Worm (Caenorhabditis elegans) whole organism, late embryonic: ENCODE data around the gene lgc-17.

Experiments
- ceh-6 ChIP-seq: fragments of 200-800 bp; sonication (Bioruptor generic); optimal IDR thresholded peaks from 2 replicates; lab custom pipeline; 2018; ENCODE audit warnings: mild to moderate bottlenecking, missing genetic modification characterization, missing compliant biosample characterization
- eyg-1 ChIP-seq: sonication (generic microtip); optimal IDR thresholded peaks from 2 replicates; lab custom pipeline; 2016; ENCODE audit warnings: missing genotype, missing genetic modification characterization, missing compliant biosample characterization
- gmeb-2 ChIP-seq: sonication (generic microtip); optimal IDR thresholded peaks from 2 replicates; lab custom pipeline; 2016; ENCODE audit warnings: missing genetic modification characterization, inconsistent platforms, missing compliant biosample characterization
- nfya-1 ChIP-seq: sonication (generic microtip); optimal IDR thresholded peaks from 2 replicates; lab custom pipeline; 2017; ENCODE audit warnings: missing genetic modification characterization, mild to moderate bottlenecking, missing compliant biosample characterization, antibody characterized with exemption, moderate library complexity
- odd-2 ChIP-seq: sonication (generic microtip); optimal IDR thresholded peaks from 2 replicates; lab custom pipeline; 2017; ENCODE audit warnings: antibody characterized with exemption, mild to moderate bottlenecking, missing genetic modification characterization, missing compliant biosample characterization
- pha-4 ChIP-seq: fragments of 150-350 bp; optimal IDR thresholded peaks from 2 replicates; lab custom pipeline; 2018; ENCODE audit warnings: missing biosample characterization, missing genetic modification reagents, missing genetic modification characterization
- pros-1 ChIP-seq: fragments of 150-350 bp; optimal IDR thresholded peaks from 2 replicates; lab custom pipeline; 2014; ENCODE audit warnings: missing biosample characterization, missing genetic modification reagents, missing genetic modification characterization
- rnt-1 ChIP-seq: sonication (generic microtip); optimal IDR thresholded peaks from 2 replicates; lab custom pipeline; 2016; ENCODE audit warnings: missing genetic modification characterization, missing compliant biosample characterization
- tbx-7 ChIP-seq: sonication (generic microtip); optimal IDR thresholded peaks from 2 replicates; lab custom pipeline; 2016; ENCODE audit warnings: missing genotype, missing genetic modification characterization, missing compliant biosample characterization
- ztf-16 ChIP-seq: sonication (generic microtip); optimal IDR thresholded peaks from 2 replicates; lab custom pipeline; 2017; ENCODE audit warnings: missing genetic modification characterization, missing compliant biosample characterization

ce11 chrX:12103712-12104111 lies 17.7 kb upstream of the lgc-17 start, which contains the start of gene W03G11.3:
- TF ChIP-seq ceh-6 (GFP tag; lab: Kevin White, UChicago), result no peak
- no peak for TF ChIP-seq pros-1
- TF ChIP-seq nfya-1 (tag; lab: Kevin White, UChicago), result no peak
- no peak for TF ChIP-seq ztf-16 (tag; lab: Kevin White, UChicago)
- no peak for TF ChIP-seq rnt-1 (tag; lab: Kevin White, UChicago)
- no peak for TF ChIP-seq eyg-1 (tag; lab: Kevin White, UChicago)
- TF ChIP-seq odd-2 (tag; lab: Kevin White, UChicago), result no peak
- no peak for TF ChIP-seq tbx-7 (tag; lab: Kevin White, UChicago)
- no peak for TF ChIP-seq pha-4
- no peak for TF ChIP-seq gmeb-2 (tag; lab: Kevin White, UChicago)
